6 fruit fly cellular contexts compared by ENCODE assay signal in the genomic region with DNA sequence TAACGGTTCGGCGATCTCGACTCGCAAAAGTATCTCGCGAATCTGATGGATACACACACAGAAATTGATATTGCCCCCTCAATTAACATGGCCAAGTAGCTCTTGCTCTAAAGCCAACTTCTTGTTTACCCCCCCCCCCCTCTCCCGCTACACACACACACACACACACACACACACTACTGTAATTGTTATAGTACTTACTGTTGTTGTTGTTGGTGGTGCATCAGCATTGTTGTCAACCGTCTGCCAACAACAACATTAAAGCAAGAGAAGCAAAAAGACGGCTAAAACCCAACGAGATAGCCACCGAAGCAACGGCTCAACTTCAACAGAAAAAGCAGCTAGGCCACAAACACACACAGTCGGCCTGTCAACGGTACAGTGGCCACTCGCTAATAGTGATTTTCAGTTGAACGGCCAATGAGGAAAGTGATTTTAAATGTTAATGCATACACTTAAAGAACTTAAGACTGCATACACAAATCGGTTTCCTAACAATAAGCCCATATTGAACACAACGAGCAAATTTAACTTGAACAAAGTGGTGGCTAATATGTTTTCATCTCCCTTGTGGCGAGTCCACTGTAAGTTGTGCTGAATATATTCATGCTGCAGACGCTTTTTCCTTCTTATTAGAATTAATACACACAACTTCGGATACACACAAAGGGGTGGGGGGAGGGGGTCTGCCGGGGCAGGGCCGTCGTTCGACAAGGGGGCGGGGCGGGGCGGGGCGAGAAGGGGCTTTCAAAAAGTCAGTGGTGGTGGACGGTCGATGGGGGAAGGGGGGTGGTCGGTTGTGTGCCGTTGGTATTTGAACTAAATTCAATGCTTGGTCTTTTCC.
TF ChIP-seq lines count a peak whose summit lies in the region.

No protein-coding gene starts in this region.

- TF ChIP-seq CTCF in whole organism, embryonic (GFP tag; optimal IDR thresholded peaks at IDR 0.05; lab: Kevin White, UChicago) = peak; percentile 39

TF ChIP-seq in Kc167, 6 proteins besides CTCF, POLR2A, EP300 and RAD21:
- TF ChIP-seq h (optimal IDR thresholded peaks at IDR 0.05; lab: Kevin White, UChicago) (no peak), psq (optimal IDR thresholded peaks at IDR 0.05; lab: Kevin White, UChicago) (peak; percentile 23)
TF ChIP-seq in Kc167: peak in this region for 1.

TF ChIP-seq in whole organism, adult, 20 proteins besides CTCF, POLR2A, EP300 and RAD21:
- TF ChIP-seq CG7101 (tag; optimal IDR thresholded peaks at IDR 0.05; lab: Kevin White, UChicago) = peak; percentile 21
- TF ChIP-seq Hr96 (GFP tag; optimal IDR thresholded peaks at IDR 0.05; lab: Kevin White, UChicago) = no peak
- peak; percentile 47 for TF ChIP-seq tj (GFP tag; optimal IDR thresholded peaks at IDR 0.05; lab: Kevin White, UChicago)
- TF ChIP-seq CG14711 (tag; optimal IDR thresholded peaks at IDR 0.05; lab: Kevin White, UChicago) = peak; percentile 10
- peak; percentile 5 for TF ChIP-seq CG33017 (tag; optimal IDR thresholded peaks at IDR 0.05; lab: Kevin White, UChicago)
- no peak for TF ChIP-seq cnc (optimal IDR thresholded peaks at IDR 0.05; lab: Kevin White, UChicago)

TF ChIP-seq in whole organism, embryonic, 481 proteins besides CTCF, POLR2A, EP300 and RAD21 (continues in another document):
- TF ChIP-seq pho (GFP tag; optimal IDR thresholded peaks at IDR 0.05; lab: Kevin White, UChicago) (peak; percentile 65), Dll (GFP tag; IDR thresholded peaks at IDR 0.05; lab: Robert Waterston, UW; ENCODE audit: partially characterized antibody) (no peak), Rfx (GFP tag; IDR thresholded peaks at IDR 0.05; lab: Robert Waterston, UW) (peak; percentile 88), tin (GFP tag; optimal IDR thresholded peaks at IDR 0.05; lab: Kevin White, UChicago) (peak; percentile 75), Ets65A (GFP tag; lab: Kevin White, UChicago) (peak; percentile 98), kay (GFP tag; optimal IDR thresholded peaks at IDR 0.05; lab: Kevin White, UChicago) (peak; percentile 38), nom (GFP tag; optimal IDR thresholded peaks at IDR 0.05; lab: Kevin White, UChicago) (peak; percentile 51), inv (GFP tag; IDR thresholded peaks at IDR 0.05; lab: Robert Waterston, UW; ENCODE audit: partially characterized antibody) (no peak), Atf-2 (GFP tag; optimal IDR thresholded peaks at IDR 0.05; lab: Kevin White, UChicago) (peak; percentile 75), Asciz (GFP tag; optimal IDR thresholded peaks at IDR 0.05; lab: Kevin White, UChicago) (peak; percentile 61), Aef1 (GFP tag; IDR thresholded peaks at IDR 0.05; lab: Robert Waterston, UW) (peak; percentile 85), ind (GFP tag; optimal IDR thresholded peaks at IDR 0.05; lab: Kevin White, UChicago) (peak; percentile 89), pb (GFP tag; optimal IDR thresholded peaks at IDR 0.05; lab: Kevin White, UChicago) (peak; percentile 65), CG9932 (GFP tag; IDR thresholded peaks at IDR 0.05; lab: Robert Waterston, UW) (peak; percentile 84), lab (GFP tag; optimal IDR thresholded peaks at IDR 0.05; lab: Kevin White, UChicago) (peak; percentile 91), Blimp-1 (GFP tag; optimal IDR thresholded peaks at IDR 0.05; lab: Kevin White, UChicago) (peak; percentile 89), CG12659 (GFP tag; optimal IDR thresholded peaks at IDR 0.05; lab: Kevin White, UChicago) (peak; percentile 86), dmrt99B (tag; optimal IDR thresholded peaks at IDR 0.05; lab: Kevin White, UChicago) (peak; percentile 91)

TF ChIP-seq in whole organism, prepupa, 60 proteins besides CTCF, POLR2A, EP300 and RAD21 (continues in another document):
- peak; percentile 80 for TF ChIP-seq Ets96B (tag; optimal IDR thresholded peaks at IDR 0.05; lab: Kevin White, UChicago)
- TF ChIP-seq CG9139 (GFP tag; optimal IDR thresholded peaks at IDR 0.05; lab: Kevin White, UChicago) = peak; percentile 21
- peak; percentile 89 for TF ChIP-seq Sox14 (GFP tag; optimal IDR thresholded peaks at IDR 0.05; lab: Kevin White, UChicago)
- TF ChIP-seq achi (GFP tag; optimal IDR thresholded peaks at IDR 0.05; lab: Kevin White, UChicago) = peak; percentile 81
- TF ChIP-seq net (GFP tag; optimal IDR thresholded peaks at IDR 0.05; lab: Kevin White, UChicago) = peak; percentile 74
- peak; percentile 87 for TF ChIP-seq Gug (GFP tag; IDR thresholded peaks at IDR 0.05; lab: Robert Waterston, UW)
- TF ChIP-seq CG31627 (GFP tag; optimal IDR thresholded peaks at IDR 0.05; lab: Kevin White, UChicago) = peak; percentile 69
- TF ChIP-seq CG11294 (GFP tag; IDR thresholded peaks at IDR 0.05; lab: Robert Waterston, UW) = peak; percentile 79
- peak; percentile 81 for TF ChIP-seq svp (GFP tag; lab: Kevin White, UChicago)
- TF ChIP-seq Met (GFP tag; optimal IDR thresholded peaks at IDR 0.05; lab: Kevin White, UChicago) = peak; percentile 71
- TF ChIP-seq Eip93F (GFP tag; optimal IDR thresholded peaks at IDR 0.05; lab: Kevin White, UChicago) = no peak
- TF ChIP-seq CG34406 (GFP tag; optimal IDR thresholded peaks at IDR 0.05; lab: Kevin White, UChicago) = peak; percentile 69
- peak; percentile 88 for TF ChIP-seq CG6163 (GFP tag; IDR thresholded peaks at IDR 0.05; lab: Robert Waterston, UW)
- no peak for TF ChIP-seq Blimp-1 (GFP tag; optimal IDR thresholded peaks at IDR 0.05; lab: Kevin White, UChicago)
- TF ChIP-seq CG8632 (GFP tag; optimal IDR thresholded peaks at IDR 0.05; lab: Kevin White, UChicago) = peak; percentile 71
- TF ChIP-seq ss (GFP tag; optimal IDR thresholded peaks at IDR 0.05; lab: Kevin White, UChicago) = peak; percentile 35 to 51
- peak; percentile 61 for TF ChIP-seq spab (GFP tag; optimal IDR thresholded peaks at IDR 0.05; lab: Kevin White, UChicago)
- TF ChIP-seq CG6808 (GFP tag; optimal IDR thresholded peaks at IDR 0.05; lab: Kevin White, UChicago) = peak; percentile 78
- peak; percentile 77 for TF ChIP-seq fkh (GFP tag; optimal IDR thresholded peaks at IDR 0.05; lab: Kevin White, UChicago)

TF ChIP-seq in whole organism, pupa, 21 proteins besides CTCF, POLR2A, EP300 and RAD21 (continues in another document):
- TF ChIP-seq EcR (GFP tag; optimal IDR thresholded peaks at IDR 0.05; lab: Kevin White, UChicago) = peak; percentile 29
- TF ChIP-seq CG15710 (tag; optimal IDR thresholded peaks at IDR 0.05; lab: Kevin White, UChicago) = peak; percentile 80
- peak; percentile 77 for TF ChIP-seq CG17806 (tag; optimal IDR thresholded peaks at IDR 0.05; lab: Kevin White, UChicago)
- peak; percentile 56 for TF ChIP-seq CG10348 (GFP tag; IDR thresholded peaks at IDR 0.05; lab: Robert Waterston, UW)
- peak; percentile 62 for TF ChIP-seq CG34367 (tag; optimal IDR thresholded peaks at IDR 0.05; lab: Kevin White, UChicago)
- TF ChIP-seq CG4496 (GFP tag; IDR thresholded peaks at IDR 0.05; lab: Robert Waterston, UW) = peak; percentile 92
- peak; percentile 62 for TF ChIP-seq Snoo (tag; optimal IDR thresholded peaks at IDR 0.05; lab: Kevin White, UChicago)
- TF ChIP-seq CG8159 (tag; optimal IDR thresholded peaks at IDR 0.05; lab: Kevin White, UChicago) = peak; percentile 76
- peak; percentile 88 for TF ChIP-seq CG14655 (GFP tag; optimal IDR thresholded peaks at IDR 0.05; lab: Kevin White, UChicago)
- peak; percentile 82 for TF ChIP-seq CG9948 (tag; optimal IDR thresholded peaks at IDR 0.05; lab: Kevin White, UChicago)
- TF ChIP-seq Ets98B (GFP tag; IDR thresholded peaks at IDR 0.05; lab: Robert Waterston, UW) = peak; percentile 86
- TF ChIP-seq Pif1A (GFP tag; optimal IDR thresholded peaks at IDR 0.05; lab: Kevin White, UChicago) = peak; percentile 79
- TF ChIP-seq D1 (tag; optimal IDR thresholded peaks at IDR 0.05; lab: Kevin White, UChicago) = peak; percentile 14
- TF ChIP-seq gl (tag; optimal IDR thresholded peaks at IDR 0.05; lab: Kevin White, UChicago) = peak; percentile 25
- TF ChIP-seq CG8301 (tag; optimal IDR thresholded peaks at IDR 0.05; lab: Kevin White, UChicago) = peak; percentile 89
- peak; percentile 64 for TF ChIP-seq CG12605 (GFP tag; IDR thresholded peaks at IDR 0.05; lab: Robert Waterston, UW)
- TF ChIP-seq rn (GFP tag; IDR thresholded peaks at IDR 0.05; lab: Robert Waterston, UW) = peak; percentile 64
- peak; percentile 21 for TF ChIP-seq CG13204 (GFP tag; optimal IDR thresholded peaks at IDR 0.05; lab: Kevin White, UChicago)
- TF ChIP-seq fd96Ca (GFP tag; IDR thresholded peaks at IDR 0.05; lab: Robert Waterston, UW) = peak; percentile 94
- peak; percentile 78 for TF ChIP-seq Pif1B (GFP tag; optimal IDR thresholded peaks at IDR 0.05; lab: Kevin White, UChicago)

TF ChIP-seq in whole organism, wandering third instar larva, 38 proteins besides CTCF, POLR2A, EP300 and RAD21 (continues in another document):
- TF ChIP-seq Abd-B (GFP tag; optimal IDR thresholded peaks at IDR 0.05; lab: Kevin White, UChicago) (no peak), dmrt93B (GFP tag; optimal IDR thresholded peaks at IDR 0.05; lab: Kevin White, UChicago) (peak; percentile 65), CG9705 (GFP tag; optimal IDR thresholded peaks at IDR 0.05; lab: Kevin White, UChicago) (peak; percentile 64), psq (GFP tag; optimal IDR thresholded peaks at IDR 0.05; lab: Kevin White, UChicago) (peak; percentile 60), Hr78 (GFP tag; optimal IDR thresholded peaks at IDR 0.05; lab: Kevin White, UChicago) (no peak), CG32264 (GFP tag; optimal IDR thresholded peaks at IDR 0.05; lab: Kevin White, UChicago) (peak; percentile 33), br (GFP tag; optimal IDR thresholded peaks at IDR 0.05; lab: Kevin White, UChicago) (peak; percentile 79), Vsx2 (GFP tag; optimal IDR thresholded peaks at IDR 0.05; lab: Kevin White, UChicago; ENCODE audit: partially characterized antibody) (no peak), dsf (GFP tag; optimal IDR thresholded peaks at IDR 0.05; lab: Kevin White, UChicago; ENCODE audit: borderline replicate concordance) (no peak), Rel (GFP tag; optimal IDR thresholded peaks at IDR 0.05; lab: Kevin White, UChicago) (no peak), Rel (tag; optimal IDR thresholded peaks at IDR 0.05; lab: Kevin White, UChicago) (no peak), Dif (GFP tag; optimal IDR thresholded peaks at IDR 0.05; lab: Kevin White, UChicago; ENCODE audit: partially characterized antibody) (no peak), jim (GFP tag; optimal IDR thresholded peaks at IDR 0.05; lab: Kevin White, UChicago) (no peak), lola (GFP tag; optimal IDR thresholded peaks at IDR 0.05; lab: Kevin White, UChicago) (no peak), Hnf4 (GFP tag; optimal IDR thresholded peaks at IDR 0.05; lab: Kevin White, UChicago) (peak; percentile 69), Dfd (GFP tag; optimal IDR thresholded peaks at IDR 0.05; lab: Kevin White, UChicago) (no peak), rgr (GFP tag; optimal IDR thresholded peaks at IDR 0.05; lab: Kevin White, UChicago) (peak; percentile 80), HLH106 (tag; optimal IDR thresholded peaks at IDR 0.05; lab: Kevin White, UChicago) (peak; percentile 78), Mio (GFP tag; optimal IDR thresholded peaks at IDR 0.05; lab: Kevin White, UChicago) (no peak), OdsH (GFP tag; optimal IDR thresholded peaks at IDR 0.05; lab: Kevin White, UChicago) (peak; percentile 72), foxo (GFP tag; optimal IDR thresholded peaks at IDR 0.05; lab: Kevin White, UChicago) (peak in 1 of 2 experiments; percentile 81), Myc (optimal IDR thresholded peaks at IDR 0.05; lab: Kevin White, UChicago) (no peak)
